Fruit fly (Drosophila melanogaster): Measurements from ENCODE around the gene CalpC.

Gene CalpC

dm6 chrX:16320197-16320921, 5.2 kb upstream of the CalpC start, which contains the start of gene Cyp1 (continued):
- peak; percentile 81 for TF ChIP-seq dm (GFP tag; optimal IDR thresholded peaks at IDR 0.05)
- TF ChIP-seq ap (GFP tag; IDR thresholded peaks at IDR 0.05), result peak; percentile 32; the same call in 1 of the 2 replicates
- no peak for TF ChIP-seq sug (tag; optimal IDR thresholded peaks at IDR 0.05)
- peak; percentile 73; the same call in 1 of the 2 replicates for TF ChIP-seq NFAT (GFP tag; IDR thresholded peaks at IDR 0.05)
- no peak for TF ChIP-seq CG17912 (GFP tag; optimal IDR thresholded peaks at IDR 0.05)
- TF ChIP-seq gsb (GFP tag; IDR thresholded peaks at IDR 0.05), result peak; percentile 45
- TF ChIP-seq CG17361 (GFP tag; IDR thresholded peaks at IDR 0.05), result peak; percentile 61
- TF ChIP-seq knrl (GFP tag; IDR thresholded peaks at IDR 0.05; ENCODE audit: partially characterized antibody), result peak; percentile 79
- TF ChIP-seq ken (GFP tag; IDR thresholded peaks at IDR 0.05), result peak; percentile 47; the same call in 1 of the 3 replicates
- no peak for TF ChIP-seq Six4 (GFP tag; optimal IDR thresholded peaks at IDR 0.05)
- no peak for TF ChIP-seq GATAe (GFP tag; conservative IDR thresholded peaks at IDR 0.05)
- TF ChIP-seq Elba2 (GFP tag; optimal IDR thresholded peaks at IDR 0.05), result no peak
- peak; percentile 42; the same call in 1 of the 2 replicates for TF ChIP-seq rib (GFP tag; IDR thresholded peaks at IDR 0.05)
- no peak for TF ChIP-seq sd (tag; optimal IDR thresholded peaks at IDR 0.05)
- TF ChIP-seq kah (GFP tag; optimal IDR thresholded peaks at IDR 0.05), result no peak
- TF ChIP-seq CG9876 (GFP tag; optimal IDR thresholded peaks at IDR 0.05), result no peak
- peak; percentile 52; the same call in 1 of the 2 replicates for TF ChIP-seq CG6272 (GFP tag; IDR thresholded peaks at IDR 0.05)
- peak; percentile 4 for TF ChIP-seq HmgD (GFP tag; optimal IDR thresholded peaks at IDR 0.05)
- no peak for TF ChIP-seq Kr (GFP tag; optimal IDR thresholded peaks at IDR 0.05)
- peak; percentile 88 for TF ChIP-seq CG15514 (GFP tag; optimal IDR thresholded peaks at IDR 0.05)
- peak; percentile 42 for TF ChIP-seq zfh2 (GFP tag; optimal IDR thresholded peaks at IDR 0.05)
- peak; percentile 20 for TF ChIP-seq CG7987 (GFP tag; optimal IDR thresholded peaks at IDR 0.05)
- TF ChIP-seq scrt (GFP tag; optimal IDR thresholded peaks at IDR 0.05), result no peak
- TF ChIP-seq jumu (GFP tag; optimal IDR thresholded peaks at IDR 0.05), result peak; percentile 5
- TF ChIP-seq Bgb (GFP tag; IDR thresholded peaks at IDR 0.05; ENCODE audit: partially characterized antibody), result peak; percentile 89
- peak; percentile 52; the same call in 2 of the 3 replicates for TF ChIP-seq tgo (GFP tag; IDR thresholded peaks at IDR 0.05)
- TF ChIP-seq Jarid2 (GFP tag; optimal IDR thresholded peaks at IDR 0.05), result no peak
- no peak for TF ChIP-seq CG11560 (tag; IDR thresholded peaks at IDR 0.05)
- peak; percentile 66 for TF ChIP-seq nom (GFP tag; optimal IDR thresholded peaks at IDR 0.05)
- peak in 1 of 2 experiments; percentile 99 for TF ChIP-seq Pdp1 (GFP tag; optimal IDR thresholded peaks at IDR 0.05)
- TF ChIP-seq tap (tag; optimal IDR thresholded peaks at IDR 0.05), result no peak
- TF ChIP-seq Atf3 (GFP tag; optimal IDR thresholded peaks at IDR 0.05), result no peak
- no peak for TF ChIP-seq ham (GFP tag; IDR thresholded peaks at IDR 0.05)
- TF ChIP-seq Hmx (GFP tag; optimal IDR thresholded peaks at IDR 0.05), result no peak
- TF ChIP-seq CG10959 (GFP tag; IDR thresholded peaks at IDR 0.05), result no peak
- TF ChIP-seq CG12236 (GFP tag; optimal IDR thresholded peaks at IDR 0.05), result no peak
- TF ChIP-seq Sry-δ (GFP tag; optimal IDR thresholded peaks at IDR 0.05), result peak; percentile 80
- no peak for TF ChIP-seq oc (tag; optimal IDR thresholded peaks at IDR 0.05)
- TF ChIP-seq CG15073 (GFP tag; optimal IDR thresholded peaks at IDR 0.05), result no peak
- no peak for TF ChIP-seq CG14965 (GFP tag; optimal IDR thresholded peaks at IDR 0.05; ENCODE audit: borderline replicate concordance)
- no peak for TF ChIP-seq CTCF (GFP tag; optimal IDR thresholded peaks at IDR 0.05)
- TF ChIP-seq CG1792 (GFP tag; optimal IDR thresholded peaks at IDR 0.05), result no peak
- peak; percentile 47 for TF ChIP-seq CG9727 (GFP tag; optimal IDR thresholded peaks at IDR 0.05)
- peak; percentile 11 for TF ChIP-seq ind (GFP tag; optimal IDR thresholded peaks at IDR 0.05)
- TF ChIP-seq CG5180 (GFP tag; optimal IDR thresholded peaks at IDR 0.05), result no peak
- TF ChIP-seq Rx (GFP tag; IDR thresholded peaks at IDR 0.05), result no peak
- TF ChIP-seq tna (GFP tag; IDR thresholded peaks at IDR 0.05; ENCODE audit: partially characterized antibody), result peak; percentile 73
- TF ChIP-seq CG16779 (GFP tag; IDR thresholded peaks at IDR 0.05), result 0 out of 2 replicates have a peak, but pooled peaks have one; percentile 40
- TF ChIP-seq Taf1 (GFP tag; IDR thresholded peaks at IDR 0.05), result peak; percentile 6; the same call in 1 of the 2 replicates
- peak; percentile 37; the same call in 1 of the 3 replicates for TF ChIP-seq ase (GFP tag; IDR thresholded peaks at IDR 0.05)
